Fruit fly (Drosophila melanogaster): ENCODE data around the gene Nsf2.

DNA sequence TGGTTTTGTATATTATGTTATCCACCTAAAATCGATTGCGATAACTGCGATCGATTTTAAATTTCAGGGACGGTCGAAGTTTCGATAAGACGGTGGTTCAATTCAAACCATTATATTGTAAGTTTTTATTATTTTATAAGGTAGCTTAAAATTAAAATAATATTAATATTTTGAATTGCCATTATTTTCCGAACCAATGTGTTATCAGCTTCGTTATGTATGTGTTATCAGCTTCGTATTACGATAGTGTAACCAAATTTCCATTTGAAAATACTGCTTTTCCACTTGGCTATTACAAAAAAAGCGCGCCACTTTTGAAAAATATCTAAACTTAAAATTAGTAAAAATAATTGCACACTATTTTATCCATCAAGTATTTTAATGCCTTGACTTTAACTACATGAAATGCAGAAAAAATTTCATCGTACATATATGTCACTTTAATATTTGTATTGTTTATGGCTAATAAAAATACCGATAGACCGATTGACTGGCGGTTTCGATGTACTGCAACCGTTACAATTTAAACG is 2.2 kb upstream of the Nsf2 start, which contains the start of gene CG31495:
- no peak for TF ChIP-seq CG6854 (GFP tag; optimal IDR thresholded peaks at IDR 0.05)
- no peak for TF ChIP-seq fd59A (GFP tag; optimal IDR thresholded peaks at IDR 0.05)
- peak; percentile 21 for TF ChIP-seq Hr4 (GFP tag; optimal IDR thresholded peaks at IDR 0.05)
- TF ChIP-seq CG15336 (GFP tag; IDR thresholded peaks at IDR 0.05), result no peak

Data from whole organism, prepupa.